Fruit fly (Drosophila melanogaster): ENCODE results near the gene CG3609.

The CG3609 gene

dm6 chr2L:2375655-2376417 lies 1.4 kb upstream of the CG3609 start, which contains the start of gene Atxn7 (continued):
- TF ChIP-seq CG7745 (tag; optimal IDR thresholded peaks at IDR 0.05) (peak; percentile 99), Tbp (GFP tag; optimal IDR thresholded peaks at IDR 0.05) (no peak), CG13287 (GFP tag; IDR thresholded peaks at IDR 0.05; ENCODE audit: partially characterized antibody) (peak; percentile 89), Myb (GFP tag; optimal IDR thresholded peaks at IDR 0.05) (peak; percentile 53), h (optimal IDR thresholded peaks at IDR 0.05) (no peak), otp (GFP tag; IDR thresholded peaks at IDR 0.05) (peak; percentile 75; the same call in 2 of the 3 replicates), Ets65A (GFP tag) (peak; percentile 91), Hmx (GFP tag; optimal IDR thresholded peaks at IDR 0.05) (peak; percentile 10), HHEX (GFP tag; optimal IDR thresholded peaks at IDR 0.05) (peak; percentile 38), CG4360 (GFP tag; IDR thresholded peaks at IDR 0.05) (peak; percentile 48; the same call in 1 of the 2 replicates), CG3065 (GFP tag; optimal IDR thresholded peaks at IDR 0.05) (peak; percentile 40), sd (tag; optimal IDR thresholded peaks at IDR 0.05) (peak; percentile 40), CG4282 (GFP tag; optimal IDR thresholded peaks at IDR 0.05) (peak; percentile 42), hkb (optimal IDR thresholded peaks at IDR 0.05) (no peak), hkb (GFP tag; IDR thresholded peaks at IDR 0.05) (peak; percentile 68), sob (GFP tag; IDR thresholded peaks at IDR 0.05) (peak; percentile 72), CG3281 (GFP tag; optimal IDR thresholded peaks at IDR 0.05) (peak; percentile 69), CG17829 (tag; optimal IDR thresholded peaks at IDR 0.05) (peak; percentile 49), CG6813 (GFP tag; optimal IDR thresholded peaks at IDR 0.05) (peak; percentile 38), Vsx1 (GFP tag; optimal IDR thresholded peaks at IDR 0.05) (peak; percentile 81), CG11723 (GFP tag; optimal IDR thresholded peaks at IDR 0.05) (peak; percentile 44), bcd (GFP tag; optimal IDR thresholded peaks at IDR 0.05) (peak; percentile 80), CG17612 (GFP tag; IDR thresholded peaks at IDR 0.05) (no peak; the same call in 1 of the 2 replicates), CG1602 (GFP tag; optimal IDR thresholded peaks at IDR 0.05) (peak; percentile 20), zfh2 (GFP tag; optimal IDR thresholded peaks at IDR 0.05) (peak; percentile 26), gce (GFP tag; IDR thresholded peaks at IDR 0.05) (no peak), CG9797 (GFP tag; optimal IDR thresholded peaks at IDR 0.05) (peak; percentile 18), p53 (GFP tag; optimal IDR thresholded peaks at IDR 0.05) (peak; percentile 61), chm (GFP tag; IDR thresholded peaks at IDR 0.05) (peak; percentile 90), Dip3 (GFP tag; optimal IDR thresholded peaks at IDR 0.05) (no peak), kni (GFP tag; optimal IDR thresholded peaks at IDR 0.05) (peak; percentile 56), sug (tag; optimal IDR thresholded peaks at IDR 0.05) (peak; percentile 89), al (GFP tag; IDR thresholded peaks at IDR 0.05) (peak; percentile 44; the same call in 1 of the 2 replicates), CG3838 (GFP tag; optimal IDR thresholded peaks at IDR 0.05) (peak; percentile 82), CG17359 (tag; optimal IDR thresholded peaks at IDR 0.05) (peak; percentile 61), CG13624 (GFP tag; optimal IDR thresholded peaks at IDR 0.05) (peak; percentile 74), BEAF-32 (GFP tag; optimal IDR thresholded peaks at IDR 0.05) (peak; percentile 95), sima (GFP tag; optimal IDR thresholded peaks at IDR 0.05) (no peak), CG14014 (GFP tag; IDR thresholded peaks at IDR 0.05) (peak; percentile 51; the same call in 1 of the 2 replicates), ssp (GFP tag; IDR thresholded peaks at IDR 0.05) (no peak; the same call in 1 of the 2 replicates), ind (GFP tag; optimal IDR thresholded peaks at IDR 0.05) (no peak), danr (GFP tag; IDR thresholded peaks at IDR 0.05) (no peak), slou (GFP tag; optimal IDR thresholded peaks at IDR 0.05) (no peak), jing (GFP tag; optimal IDR thresholded peaks at IDR 0.05) (no peak), bab2 (GFP tag; optimal IDR thresholded peaks at IDR 0.05) (peak; percentile 24), inv (GFP tag; IDR thresholded peaks at IDR 0.05; ENCODE audit: partially characterized antibody) (peak; percentile 93), CG11247 (GFP tag; IDR thresholded peaks at IDR 0.05) (peak; percentile 54), CG11085 (GFP tag; IDR thresholded peaks at IDR 0.05) (no peak), da (GFP tag; optimal IDR thresholded peaks at IDR 0.05) (peak; percentile 77), pzg (GFP tag; optimal IDR thresholded peaks at IDR 0.05) (peak; percentile 64), YL-1 (GFP tag; optimal IDR thresholded peaks at IDR 0.05) (peak; percentile 82)
